Worm (Caenorhabditis elegans): ENCODE measurements around the gene cwp-2.

Gene cwp-2

DNA sequence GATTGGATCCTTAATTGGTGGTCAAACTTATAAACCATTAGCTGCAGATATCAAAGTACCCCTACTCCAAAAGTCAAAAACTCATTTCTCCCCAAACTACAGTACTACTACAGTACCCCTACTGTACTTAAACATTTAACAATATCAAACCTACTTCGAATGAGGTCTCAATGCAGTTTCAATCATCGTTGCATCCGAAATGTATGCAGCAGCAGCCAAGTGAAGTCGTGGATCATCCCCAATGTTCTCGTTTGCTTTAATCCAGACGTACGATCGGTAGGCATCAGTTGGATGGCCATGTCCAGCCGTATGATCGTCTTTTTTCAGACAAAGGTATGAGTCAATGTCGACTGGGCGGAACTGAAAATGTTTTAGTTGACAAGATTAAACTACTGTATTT lies 15.1 kb upstream of the cwp-2 start:
- TF ChIP-seq ceh-82 (tag; optimal IDR thresholded peaks at IDR 0.05) (no peak), ceh-9 (tag; optimal IDR thresholded peaks at IDR 0.05) (no peak), aly-2 (tag; optimal IDR thresholded peaks at IDR 0.05) (no peak), egl-27 (tag; optimal IDR thresholded peaks at IDR 0.05) (no peak), elt-2 (tag; optimal IDR thresholded peaks at IDR 0.05) (no peak), hmg-11 (tag; optimal IDR thresholded peaks at IDR 0.05) (no peak), lin-39 (tag; optimal IDR thresholded peaks at IDR 0.05) (no peak), nhr-76 (tag; optimal IDR thresholded peaks at IDR 0.05) (no peak), fkh-2 (tag; optimal IDR thresholded peaks at IDR 0.05) (no peak), elt-1 (tag; optimal IDR thresholded peaks at IDR 0.05) (no peak), egl-5 (tag; optimal IDR thresholded peaks at IDR 0.05) (no peak), pha-4 (tag; optimal IDR thresholded peaks at IDR 0.05) (no peak), ztf-11 (tag; optimal IDR thresholded peaks at IDR 0.05) (no peak), fos-1 (tag; optimal IDR thresholded peaks at IDR 0.05) (no peak), nhr-23 (tag; optimal IDR thresholded peaks at IDR 0.05) (no peak), nhr-28 (tag; optimal IDR thresholded peaks at IDR 0.05) (no peak), ZK546.5 (tag; optimal IDR thresholded peaks at IDR 0.05) (no peak)

DNA sequence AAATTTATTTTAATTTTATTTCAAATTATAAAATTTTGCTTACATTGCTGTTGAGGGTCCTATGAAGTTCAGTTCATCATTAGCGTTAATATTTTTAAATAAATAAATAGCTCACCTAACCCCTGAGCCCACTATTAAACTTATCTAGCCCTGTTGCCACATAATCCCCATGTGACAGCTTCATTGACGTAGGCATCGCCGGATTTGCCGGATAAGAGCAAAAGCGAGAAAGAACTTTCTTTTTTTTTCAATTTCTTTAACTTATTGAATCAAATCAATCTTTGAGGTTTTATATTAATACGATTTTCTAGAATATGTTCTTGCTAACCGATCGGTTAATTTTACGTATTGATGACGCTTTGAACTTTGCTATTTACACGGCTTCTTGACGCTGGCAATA lies 9.5 kb upstream of the cwp-2 start:
- TF ChIP-seq ztf-11 (tag; optimal IDR thresholded peaks at IDR 0.05) (no peak), pqm-1 (tag; optimal IDR thresholded peaks at IDR 0.05) (no peak), mml-1 (tag; optimal IDR thresholded peaks at IDR 0.05) (no peak), nhr-11 (tag; optimal IDR thresholded peaks at IDR 0.05) (no peak), skn-1 (tag; optimal IDR thresholded peaks at IDR 0.05) (no peak), egl-5 (tag; optimal IDR thresholded peaks at IDR 0.05) (no peak), lsy-12 (tag; optimal IDR thresholded peaks at IDR 0.05) (no peak)

DNA sequence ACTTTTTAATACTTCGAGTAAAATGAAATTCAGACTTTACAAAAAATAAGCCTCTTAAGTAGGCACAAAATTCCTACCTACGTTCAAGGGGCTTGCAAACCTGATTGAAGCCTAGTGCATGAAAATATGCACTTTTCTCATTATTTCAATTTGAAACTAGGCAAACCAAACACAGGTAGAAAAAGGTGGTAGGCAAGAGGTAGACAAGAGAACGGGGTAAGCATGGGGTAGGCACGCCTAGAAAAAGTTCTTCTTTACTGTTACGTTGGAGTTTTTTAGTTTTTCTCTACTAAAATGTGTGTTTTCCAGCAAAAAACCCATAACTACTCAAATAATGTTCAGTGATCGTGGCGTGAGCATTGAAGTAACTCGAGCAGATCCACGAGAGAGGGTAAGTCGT lies 8.7 kb upstream of the cwp-2 start, which contains the start of gene nex-4:
Gene nex-4, plus strand, starts transcription at position 301 of the 400 bp plus-strand sequence.
- TF ChIP-seq pha-4 (tag; optimal IDR thresholded peaks at IDR 0.05): no peak
- TF ChIP-seq egl-27 (tag; optimal IDR thresholded peaks at IDR 0.05): no peak
- no peak for TF ChIP-seq hmg-11 (tag; optimal IDR thresholded peaks at IDR 0.05)
- no peak for TF ChIP-seq eor-1 (tag; optimal IDR thresholded peaks at IDR 0.05)
- TF ChIP-seq jun-1 (tag; optimal IDR thresholded peaks at IDR 0.05): no peak
- TF ChIP-seq nhr-67 (tag; optimal IDR thresholded peaks at IDR 0.05): no peak
- TF ChIP-seq lin-39 (tag; optimal IDR thresholded peaks at IDR 0.05): no peak
- TF ChIP-seq nhr-43 (tag; optimal IDR thresholded peaks at IDR 0.05; ENCODE audit: poor library complexity, severe bottlenecking): no peak
- TF ChIP-seq nhr-77 (tag; optimal IDR thresholded peaks at IDR 0.05): no peak
- no peak for TF ChIP-seq R02D3.7 (tag; optimal IDR thresholded peaks at IDR 0.05)
- no peak for TF ChIP-seq mdl-1 (tag; optimal IDR thresholded peaks at IDR 0.05)
- TF ChIP-seq mml-1 (tag; optimal IDR thresholded peaks at IDR 0.05): no peak
- TF ChIP-seq snpc-4 (tag; optimal IDR thresholded peaks at IDR 0.05): no peak
- TF ChIP-seq nhr-23 (tag; optimal IDR thresholded peaks at IDR 0.05): no peak
- no peak for TF ChIP-seq skn-1 (tag; optimal IDR thresholded peaks at IDR 0.05)
- TF ChIP-seq nhr-11 (tag; optimal IDR thresholded peaks at IDR 0.05): no peak

- TF ChIP-seq nfya-1 (tag; optimal IDR thresholded peaks at IDR 0.05; ENCODE audit: insufficient read depth) (no peak), snpc-4 (tag; optimal IDR thresholded peaks at IDR 0.05) (no peak), ama-1 (optimal IDR thresholded peaks at IDR 0.05) (no peak), ZK546.5 (tag; optimal IDR thresholded peaks at IDR 0.05) (no peak), daf-12 (tag; optimal IDR thresholded peaks at IDR 0.05) (no peak), pha-4 (tag; optimal IDR thresholded peaks at IDR 0.05) (no peak), nhr-76 (tag; optimal IDR thresholded peaks at IDR 0.05) (no peak), elt-1 (tag; optimal IDR thresholded peaks at IDR 0.05) (no peak), nhr-12 (tag; optimal IDR thresholded peaks at IDR 0.05) (no peak), tbx-2 (tag; optimal IDR thresholded peaks at IDR 0.05) (no peak), egl-27 (tag; optimal IDR thresholded peaks at IDR 0.05) (no peak), hmg-11 (tag; optimal IDR thresholded peaks at IDR 0.05) (no peak), ceh-9 (tag; optimal IDR thresholded peaks at IDR 0.05) (no peak)
Observed at ce11 chrV:4850446-4850845, 8.0 kb upstream of the cwp-2 start.

DNA sequence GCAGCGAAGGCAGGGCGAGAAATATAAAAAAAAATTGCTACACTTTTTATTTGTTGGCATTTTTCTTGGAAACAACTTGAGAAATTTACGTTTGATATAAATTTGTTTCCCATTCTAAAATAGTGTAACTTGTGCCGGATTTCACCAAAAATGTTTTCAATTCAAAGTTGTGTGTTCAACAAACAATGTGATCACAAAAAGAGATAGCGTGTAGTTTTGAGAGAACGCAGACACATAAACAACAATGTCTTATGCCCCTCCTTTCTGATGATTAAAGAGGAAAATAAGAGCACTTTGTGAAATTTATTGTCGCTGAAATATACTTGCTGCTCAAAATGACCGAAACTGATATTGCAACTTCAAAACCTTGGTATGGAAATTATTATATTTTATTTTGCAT lies 5.0 kb upstream of the cwp-2 start, which contains the start of gene abhd-5.1:
Gene abhd-5.1, plus strand, starts transcription at position 230 of the 400 bp plus-strand sequence.
- TF ChIP-seq nhr-43 (tag; optimal IDR thresholded peaks at IDR 0.05; ENCODE audit: poor library complexity, severe bottlenecking) (no peak), egl-5 (tag; optimal IDR thresholded peaks at IDR 0.05) (no peak), daf-12 (tag; optimal IDR thresholded peaks at IDR 0.05) (no peak), ceh-28 (tag; optimal IDR thresholded peaks at IDR 0.05) (no peak), nhr-23 (tag; optimal IDR thresholded peaks at IDR 0.05) (no peak), ztf-4 (tag; optimal IDR thresholded peaks at IDR 0.05) (no peak), R02D3.7 (tag; optimal IDR thresholded peaks at IDR 0.05) (no peak), ztf-11 (tag; optimal IDR thresholded peaks at IDR 0.05) (no peak), nhr-28 (tag; optimal IDR thresholded peaks at IDR 0.05) (no peak), mml-1 (tag; optimal IDR thresholded peaks at IDR 0.05) (no peak), elt-2 (tag; optimal IDR thresholded peaks at IDR 0.05) (peak; percentile 7), jun-1 (tag; optimal IDR thresholded peaks at IDR 0.05) (no peak), pha-4 (tag; optimal IDR thresholded peaks at IDR 0.05) (peak; percentile 63)
